Fruit fly (Drosophila melanogaster): Measurements from ENCODE around the gene nero.

The nero gene

dm6 chr3R:31776583-31777362 lies 29.4 kb upstream of the nero start, which contains the start of the genes CG2126 and faf (continued):
- TF ChIP-seq Oli (tag; optimal IDR thresholded peaks at IDR 0.05) (peak; percentile 69), cad (GFP tag; optimal IDR thresholded peaks at IDR 0.05) (no peak), CG42726 (GFP tag; IDR thresholded peaks at IDR 0.05; ENCODE audit: partially characterized antibody) (0 out of 2 replicates have a peak, but pooled peaks have one; percentile 7), Sin3A (optimal IDR thresholded peaks at IDR 0.05) (peak; percentile 17), Eip74EF (GFP tag; optimal IDR thresholded peaks at IDR 0.05) (peak in 1 of 2 experiments; percentile 62), ase (GFP tag; IDR thresholded peaks at IDR 0.05) (peak; percentile 72; the same call in 1 of the 3 replicates), Atf-2 (GFP tag; optimal IDR thresholded peaks at IDR 0.05) (peak; percentile 34), NfI (GFP tag; optimal IDR thresholded peaks at IDR 0.05) (peak; percentile 78), CG8359 (GFP tag; optimal IDR thresholded peaks at IDR 0.05; ENCODE audit: borderline replicate concordance) (no peak), Poxn (GFP tag; IDR thresholded peaks at IDR 0.05) (peak; percentile 47), CG9817 (tag; optimal IDR thresholded peaks at IDR 0.05) (peak; percentile 84), CG31365 (tag; optimal IDR thresholded peaks at IDR 0.05) (no peak), CG8765 (GFP tag; IDR thresholded peaks at IDR 0.05) (peak; percentile 46; the same call in 1 of the 2 replicates), pzg (GFP tag; optimal IDR thresholded peaks at IDR 0.05) (peak; percentile 57), peb (GFP tag; IDR thresholded peaks at IDR 0.05) (no peak), CG9932 (GFP tag; IDR thresholded peaks at IDR 0.05) (peak; percentile 87), sens-2 (GFP tag; IDR thresholded peaks at IDR 0.05) (0 out of 2 replicates have a peak, but pooled peaks have one; percentile 51), exex (tag; optimal IDR thresholded peaks at IDR 0.05) (peak; percentile 53), CG1024 (GFP tag; IDR thresholded peaks at IDR 0.05) (no peak), en (GFP tag; optimal IDR thresholded peaks at IDR 0.05) (no peak), CG5180 (GFP tag; optimal IDR thresholded peaks at IDR 0.05) (peak; percentile 41), CG12659 (GFP tag; optimal IDR thresholded peaks at IDR 0.05) (peak; percentile 91), usp (GFP tag; optimal IDR thresholded peaks at IDR 0.05) (no peak), CG9215 (GFP tag; IDR thresholded peaks at IDR 0.05) (peak; percentile 63), ato (GFP tag; IDR thresholded peaks at IDR 0.05; ENCODE audit: partially characterized antibody) (no peak), CG6254 (GFP tag; optimal IDR thresholded peaks at IDR 0.05) (peak; percentile 26), ci (GFP tag; IDR thresholded peaks at IDR 0.05) (peak; percentile 84), nom (GFP tag; optimal IDR thresholded peaks at IDR 0.05) (peak; percentile 13), CG17568 (GFP tag; optimal IDR thresholded peaks at IDR 0.05) (no peak), CG10321 (GFP tag; IDR thresholded peaks at IDR 0.05) (no peak), CG16813 (GFP tag; IDR thresholded peaks at IDR 0.05; ENCODE audit: partially characterized antibody) (peak; percentile 46; the same call in 1 of the 3 replicates), Kr (GFP tag; optimal IDR thresholded peaks at IDR 0.05) (no peak), prd (optimal IDR thresholded peaks at IDR 0.05) (no peak), prd (GFP tag; IDR thresholded peaks at IDR 0.05) (peak; percentile 84), D (optimal IDR thresholded peaks at IDR 0.05) (no peak), D (GFP tag; optimal IDR thresholded peaks at IDR 0.05) (peak; percentile 48), CG10209 (GFP tag; optimal IDR thresholded peaks at IDR 0.05) (peak; percentile 73), CG7786 (GFP tag; optimal IDR thresholded peaks at IDR 0.05) (peak; percentile 56), seq (GFP tag; IDR thresholded peaks at IDR 0.05) (peak; percentile 58), sna (GFP tag; IDR thresholded peaks at IDR 0.05; ENCODE audit: partially characterized antibody) (no peak), CG15011 (GFP tag; optimal IDR thresholded peaks at IDR 0.05) (peak; percentile 59), B-H2 (GFP tag; optimal IDR thresholded peaks at IDR 0.05) (peak; percentile 84), Hand (GFP tag; optimal IDR thresholded peaks at IDR 0.05) (peak; percentile 23), CG7271 (tag; optimal IDR thresholded peaks at IDR 0.05) (peak; percentile 46), CG6654 (GFP tag; optimal IDR thresholded peaks at IDR 0.05) (peak; percentile 29), chif (GFP tag; optimal IDR thresholded peaks at IDR 0.05) (peak in 1 of 2 experiments; percentile 39), Hey (tag; optimal IDR thresholded peaks at IDR 0.05) (no peak), CG10274 (GFP tag; optimal IDR thresholded peaks at IDR 0.05) (no peak), row (GFP tag; IDR thresholded peaks at IDR 0.05) (peak; percentile 84)
